Worm (Caenorhabditis elegans) whole organism, L3 larva: Measurements from ENCODE around the gene F36G3.1.

ENCODE experiments used
- R02D3.7 ChIP-seq: fragments of 150-350 bp; optimal IDR thresholded peaks from 2 replicates; lab custom pipeline; 2014; ENCODE audit warnings: missing biosample characterization, missing genetic modification characterization
- ZK546.5 ChIP-seq: sonication (generic microtip); optimal IDR thresholded peaks from 2 replicates; lab custom pipeline; 2017; ENCODE audit warnings: missing biosample characterization, missing genetic modification characterization
- ama-1 ChIP-seq: fragments of 150-350 bp; optimal IDR thresholded peaks from 2 replicates; lab custom pipeline; 2018
- ceh-9 ChIP-seq: sonication (generic microtip); optimal IDR thresholded peaks from 2 replicates; lab custom pipeline; 2018; ENCODE audit warnings: missing biosample characterization, missing genetic modification characterization
- elt-3 ChIP-seq, 3 experiments: fragments of 150-350 bp in 1 of 3; sonication (generic microtip) in 2 of 3; optimal IDR thresholded peaks; 2 replicates in 2 of 3; 4 replicates in 1 of 3; lab custom pipeline; 2014 to 2017; ENCODE audit warnings: missing biosample characterization in 3 of 3, missing genetic modification characterization in 3 of 3
- lin-39 ChIP-seq: fragments of 150-350 bp; optimal IDR thresholded peaks from 2 replicates; lab custom pipeline; 2018; ENCODE audit warnings: missing biosample characterization, missing genetic modification reagents, missing genetic modification characterization
- snpc-4 ChIP-seq: fragments of 150-350 bp; optimal IDR thresholded peaks from 2 replicates; lab custom pipeline; 2014; ENCODE audit warnings: missing biosample characterization, missing genetic modification characterization
- unc-39 ChIP-seq: sonication (generic microtip); optimal IDR thresholded peaks from 4 replicates; lab custom pipeline; 2017; ENCODE audit warnings: missing biosample characterization, missing genetic modification characterization
- unc-62 ChIP-seq: fragments of 150-350 bp; sonication (generic microtip); optimal IDR thresholded peaks from 4 replicates; lab custom pipeline; 2014; ENCODE audit warnings: missing biosample characterization, missing genetic modification reagents, missing genetic modification characterization
- zag-1 ChIP-seq: fragments of 150-350 bp; optimal IDR thresholded peaks from 2 replicates; lab custom pipeline; 2014; ENCODE audit warnings: missing biosample characterization, missing genetic modification characterization
- ztf-11 ChIP-seq: fragments of 150-350 bp; optimal IDR thresholded peaks from 2 replicates; lab custom pipeline; 2014; ENCODE audit warnings: missing biosample characterization, missing genetic modification characterization

ce11 chrX:9822173-9822572 is 33.2 kb upstream of the F36G3.1 start, which contains the start of gene dpy-22:
- TF ChIP-seq ceh-9 (tag; lab: Kevin White, UChicago) (no peak), ama-1 (lab: Kevin White, UChicago) (no peak), lin-39 (tag; lab: Kevin White, UChicago) (no peak), unc-62 (no peak), ZK546.5 (no peak), unc-39 (tag; lab: Kevin White, UChicago) (no peak), R02D3.7 (tag; lab: Kevin White, UChicago) (no peak), snpc-4 (no peak), elt-3 (tag; optimal IDR thresholded peaks at IDR 0.05; lab: Kevin White, UChicago) (no peak), zag-1 (no peak), ztf-11 (tag; lab: Kevin White, UChicago) (no peak)
